Fruit fly (Drosophila melanogaster) whole organism, embryonic: ENCODE measurements around the gene Glys.
A peak's percentile ranks its signal among the peaks of the same experiment; 100 is the strongest.

ENCODE experiments used
- Asciz ChIP-seq: fragments of 200-800 bp; sonication (Bioruptor generic); optimal IDR thresholded peaks from 2 replicates; lab custom pipeline; 2017; ENCODE audit warnings: missing biosample characterization, mild to moderate bottlenecking, missing genetic modification characterization, missing genetic modification reagents
- CG10267 ChIP-seq: fragments of 200-800 bp; sonication (Bioruptor generic); optimal IDR thresholded peaks from 2 replicates; lab custom pipeline; 2018; ENCODE audit warnings: missing biosample characterization, mild to moderate bottlenecking, missing genetic modification characterization, moderate library complexity
- CG10462 ChIP-seq: fragments of 200-800 bp; sonication (Bioruptor generic); optimal IDR thresholded peaks from 2 replicates; lab custom pipeline; 2016; ENCODE audit warnings: missing biosample characterization, missing genetic modification characterization
- CG11093 ChIP-seq: fragments of 200-800 bp; sonication (Bioruptor generic); IDR thresholded peaks from 3 replicates; pipeline ENCODE4 v1.3.6; 2022; ENCODE audit warnings: missing biosample characterization, missing genetic modification characterization
- CG11696 ChIP-seq: fragments of 200-800 bp; sonication (Bioruptor generic); IDR thresholded peaks from 2 replicates; pipeline ENCODE4 v1.3.6; 2022; ENCODE audit warnings: missing biosample characterization, missing genetic modification characterization
- CG12071 ChIP-seq: fragments of 200-800 bp; sonication (Bioruptor generic); optimal IDR thresholded peaks from 3 replicates; lab custom pipeline; 2018; ENCODE audit warnings: missing biosample characterization, mild to moderate bottlenecking, missing genetic modification characterization
- CG12104 ChIP-seq: fragments of 200-800 bp; sonication (Bioruptor generic); optimal IDR thresholded peaks from 3 replicates; lab custom pipeline; 2016; ENCODE audit warnings: missing biosample characterization, missing genetic modification characterization
- CG14014 ChIP-seq: fragments of 200-800 bp; sonication (Bioruptor generic); IDR thresholded peaks from 2 replicates; pipeline ENCODE4 v1.3.6; 2022; ENCODE audit warnings: missing biosample characterization, missing genetic modification characterization
- CG2202 ChIP-seq: fragments of 200-800 bp; sonication (Bioruptor generic); optimal IDR thresholded peaks from 2 replicates; lab custom pipeline; 2018; ENCODE audit warnings: missing biosample characterization, mild to moderate bottlenecking, missing genetic modification characterization
- CG3065 ChIP-seq: fragments of 200-800 bp; sonication (Bioruptor generic); optimal IDR thresholded peaks from 2 replicates; lab custom pipeline; 2016; ENCODE audit warnings: missing biosample characterization, missing genetic modification characterization
- CG33557 ChIP-seq: fragments of 200-800 bp; sonication (Bioruptor generic); optimal IDR thresholded peaks from 2 replicates; lab custom pipeline; 2019; ENCODE audit warnings: missing biosample characterization, mild to moderate bottlenecking, missing genetic modification characterization, moderate library complexity
- CG4328 ChIP-seq: fragments of 200-800 bp; sonication (Bioruptor generic); optimal IDR thresholded peaks from 3 replicates; lab custom pipeline; 2017; ENCODE audit warnings: missing biosample characterization, missing genetic modification reagents, missing genetic modification characterization
- CG4360 ChIP-seq: fragments of 200-800 bp; sonication (Bioruptor generic); IDR thresholded peaks from 2 replicates; pipeline ENCODE4 v1.3.6; 2022; ENCODE audit warnings: missing biosample characterization, missing genetic modification characterization
- CG6254 ChIP-seq: fragments of 200-800 bp; sonication (Bioruptor generic); optimal IDR thresholded peaks from 3 replicates; lab custom pipeline; 2017; ENCODE audit warnings: mild to moderate bottlenecking, missing biosample characterization, missing genetic modification reagents, missing genetic modification characterization
- CG8765 ChIP-seq: fragments of 200-800 bp; sonication (Bioruptor generic); IDR thresholded peaks from 2 replicates; pipeline ENCODE4 v1.3.6; 2022; ENCODE audit warnings: missing biosample characterization, missing genetic modification characterization
- CG9727 ChIP-seq: fragments of 200-800 bp; sonication (Bioruptor generic); optimal IDR thresholded peaks from 3 replicates; lab custom pipeline; 2017; ENCODE audit warnings: missing biosample characterization, mild to moderate bottlenecking, missing genetic modification characterization
- CG9797 ChIP-seq: fragments of 200-800 bp; sonication (Bioruptor generic); optimal IDR thresholded peaks from 3 replicates; lab custom pipeline; 2018; ENCODE audit warnings: missing biosample characterization, mild to moderate bottlenecking, missing genetic modification characterization
- CrebB ChIP-seq: fragments of 200-800 bp; sonication (Bioruptor generic); optimal IDR thresholded peaks from 3 replicates; lab custom pipeline; 2018; ENCODE audit warnings: missing biosample characterization, mild to moderate bottlenecking, missing genetic modification characterization
- Dad ChIP-seq: fragments of 200-800 bp; sonication (Bioruptor generic); optimal IDR thresholded peaks from 3 replicates; lab custom pipeline; 2016; ENCODE audit warnings: missing biosample characterization, missing genetic modification characterization
- Dip3 ChIP-seq: fragments of 200-800 bp; sonication (Bioruptor generic); optimal IDR thresholded peaks from 3 replicates; lab custom pipeline; 2016; ENCODE audit warnings: missing biosample characterization, missing genetic modification characterization
- Ets65A ChIP-seq: fragments of 200-800 bp; sonication (Bioruptor generic); peaks from one replicate; lab custom pipeline; 2016; ENCODE audit warnings: missing biosample characterization, missing genetic modification characterization
- Gsc ChIP-seq: fragments of 200-800 bp; sonication (Bioruptor generic); IDR thresholded peaks from 2 replicates; pipeline ENCODE4 v1.3.6; 2022; ENCODE audit warnings: missing biosample characterization, missing genetic modification characterization
- HLHmδ ChIP-seq: fragments of 200-800 bp; sonication (Bioruptor generic); optimal IDR thresholded peaks from 2 replicates; lab custom pipeline; 2018; ENCODE audit warnings: missing biosample characterization, mild to moderate bottlenecking, missing genetic modification characterization, moderate library complexity
- HmgD ChIP-seq: fragments of 200-800 bp; sonication (Bioruptor generic); optimal IDR thresholded peaks from 3 replicates; lab custom pipeline; 2016; ENCODE audit warnings: missing biosample characterization, missing genetic modification characterization
- Jarid2 ChIP-seq: fragments of 200-800 bp; sonication (Bioruptor generic); optimal IDR thresholded peaks from 3 replicates; lab custom pipeline; 2017; ENCODE audit warnings: mild to moderate bottlenecking, missing biosample characterization, missing genetic modification reagents, missing genetic modification characterization
- Oaz ChIP-seq: fragments of 200-800 bp; sonication (Bioruptor generic); IDR thresholded peaks from 2 replicates; pipeline ENCODE4 v1.3.6; 2022; ENCODE audit warnings: missing biosample characterization, missing genetic modification characterization
- Ravus ChIP-seq: fragments of 200-800 bp; sonication (Bioruptor generic); IDR thresholded peaks from 2 replicates; pipeline ENCODE4 v1.3.6; 2022; ENCODE audit warnings: missing biosample characterization, missing genetic modification characterization
- ac ChIP-seq: fragments of 200-800 bp; sonication (Bioruptor generic); optimal IDR thresholded peaks from 3 replicates; lab custom pipeline; 2017; ENCODE audit warnings: missing biosample characterization, mild to moderate bottlenecking, missing genetic modification characterization
- amos ChIP-seq: fragments of 200-800 bp; sonication (Bioruptor generic); IDR thresholded peaks from 2 replicates; pipeline ENCODE4 v1.3.6; 2022; ENCODE audit warnings: missing biosample characterization, missing genetic modification characterization; ENCODE audit not compliant: partially characterized antibody
- aop ChIP-seq: fragments of 200-800 bp; sonication (Bioruptor generic); IDR thresholded peaks from 2 replicates; pipeline ENCODE4 v1.3.6; 2022; ENCODE audit warnings: missing biosample characterization, missing genetic modification characterization
- bab2 ChIP-seq: fragments of 200-800 bp; sonication (Bioruptor generic); optimal IDR thresholded peaks from 2 replicates; lab custom pipeline; 2016; ENCODE audit warnings: missing biosample characterization, missing genetic modification characterization
- bcd ChIP-seq: fragments of 200-800 bp; sonication (Bioruptor generic); optimal IDR thresholded peaks from 2 replicates; lab custom pipeline; 2017; ENCODE audit warnings: missing biosample characterization, mild to moderate bottlenecking, missing genetic modification characterization
- btn ChIP-seq: fragments of 200-800 bp; sonication (Bioruptor generic); optimal IDR thresholded peaks from 2 replicates; lab custom pipeline; 2016; ENCODE audit warnings: missing biosample characterization, missing genetic modification characterization
- cas ChIP-seq: fragments of 200-800 bp; sonication (Bioruptor generic); IDR thresholded peaks from 2 replicates; pipeline ENCODE4 v1.3.6; 2022; ENCODE audit warnings: missing biosample characterization, missing genetic modification characterization
- cg ChIP-seq: fragments of 200-800 bp; sonication (Bioruptor generic); optimal IDR thresholded peaks from 3 replicates; lab custom pipeline; 2019; ENCODE audit warnings: missing biosample characterization, mild to moderate bottlenecking, missing genetic modification characterization, moderate library complexity
- gcm ChIP-seq: fragments of 200-800 bp; sonication (Bioruptor generic); optimal IDR thresholded peaks from 2 replicates; lab custom pipeline; 2019; ENCODE audit warnings: missing biosample characterization, mild to moderate bottlenecking, missing genetic modification characterization, moderate library complexity
- gro ChIP-seq: fragments of 200-800 bp; sonication (Bioruptor generic); optimal IDR thresholded peaks from 2 replicates; lab custom pipeline; 2016; ENCODE audit warnings: missing biosample characterization, missing genetic modification characterization
- her ChIP-seq: fragments of 200-800 bp; sonication (Bioruptor generic); optimal IDR thresholded peaks from 2 replicates; lab custom pipeline; 2016; ENCODE audit warnings: missing biosample characterization, missing genetic modification characterization
- insv ChIP-seq, 2 experiments: fragments of 200-800 bp; sonication (Bioruptor generic); optimal IDR thresholded peaks; 3 replicates each; lab custom pipeline; 2016 to 2018; ENCODE audit warnings: missing biosample characterization in 2 of 2, missing genetic modification characterization in 2 of 2
- mam ChIP-seq: fragments of 200-800 bp; sonication (Bioruptor generic); optimal IDR thresholded peaks from 3 replicates; lab custom pipeline; 2016; ENCODE audit warnings: missing biosample characterization, missing genetic modification characterization
- nmo ChIP-seq: fragments of 200-800 bp; sonication (Bioruptor generic); optimal IDR thresholded peaks from 2 replicates; lab custom pipeline; 2018; ENCODE audit warnings: missing biosample characterization, mild to moderate bottlenecking, missing genetic modification characterization, moderate library complexity
- oc ChIP-seq: fragments of 200-800 bp; sonication (Bioruptor generic); optimal IDR thresholded peaks from 2 replicates; lab custom pipeline; 2018; ENCODE audit warnings: missing biosample characterization, mild to moderate bottlenecking, missing genetic modification characterization, moderate library complexity
- onecut ChIP-seq: fragments of 200-800 bp; sonication (Bioruptor generic); IDR thresholded peaks from 2 replicates; pipeline ENCODE4 v1.3.6; 2022; ENCODE audit warnings: missing biosample characterization, missing genetic modification characterization
- pan ChIP-seq, 4 experiments: fragments of >200 bp in 3 of 4; fragments of 200-800 bp in 1 of 4; sonication (Bioruptor generic) in 1 of 4; optimal IDR thresholded peaks in 3 of 4; IDR thresholded peaks in 1 of 4; 2 replicates each; pipeline versions ENCODE4 v1.3.6 to Lab custom; 2017 to 2022; ENCODE audit warnings: missing biosample characterization in 2 of 4, missing genetic modification characterization in 2 of 4, mixed read lengths in 1 of 4
- psq ChIP-seq: fragments of 200-800 bp; sonication (Bioruptor generic); optimal IDR thresholded peaks from 2 replicates; lab custom pipeline; 2017; ENCODE audit warnings: missing biosample characterization, missing genetic modification characterization
- pum ChIP-seq: fragments of 200-800 bp; sonication (Bioruptor generic); optimal IDR thresholded peaks from 2 replicates; lab custom pipeline; 2016; ENCODE audit warnings: missing biosample characterization, missing genetic modification characterization
- sob ChIP-seq: fragments of 200-800 bp; sonication (Bioruptor generic); IDR thresholded peaks from 2 replicates; pipeline ENCODE4 v1.3.6; 2022; ENCODE audit warnings: missing biosample characterization, missing genetic modification characterization
- tin ChIP-seq: fragments of 200-800 bp; sonication (Bioruptor generic); optimal IDR thresholded peaks from 3 replicates; lab custom pipeline; 2016; ENCODE audit warnings: missing biosample characterization, missing genetic modification characterization
- zfh1 ChIP-seq: fragments of 200-800 bp; sonication (Bioruptor generic); IDR thresholded peaks from 3 replicates; pipeline ENCODE4 v1.3.6; 2022; ENCODE audit warnings: missing biosample characterization, missing genetic modification characterization
- zfh2 ChIP-seq: fragments of 200-800 bp; sonication (Bioruptor generic); optimal IDR thresholded peaks from 2 replicates; lab custom pipeline; 2016; ENCODE audit warnings: missing biosample characterization, missing genetic modification characterization

Gene Glys

DNA sequence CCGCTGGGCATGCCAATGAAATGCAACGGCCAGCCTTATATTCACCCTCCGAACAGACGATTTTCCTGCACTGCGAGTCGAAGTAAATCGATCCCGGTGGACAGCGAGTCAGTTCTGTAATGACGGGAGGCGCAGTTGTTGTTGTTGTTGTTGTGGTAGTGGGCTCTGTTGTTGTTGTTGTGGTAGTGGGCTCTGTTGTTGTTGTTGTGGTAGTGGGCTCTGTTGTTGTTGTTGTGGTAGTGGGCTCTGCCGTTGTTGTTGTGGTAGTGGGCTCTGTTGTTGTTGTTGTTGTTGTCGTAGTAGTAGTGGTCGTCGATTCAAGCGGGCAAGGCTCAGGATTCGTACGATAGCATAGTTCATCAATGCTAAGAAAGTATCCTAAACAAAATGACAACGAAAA, 11.3 kb downstream of the Glys start:
- TF ChIP-seq Ets65A (GFP tag; lab: Kevin White, UChicago) (peak; percentile 33), cas (GFP tag; lab: Robert Waterston, UW) (0 out of 2 replicates have a peak, but pooled peaks have one; percentile 14), cg (GFP tag; lab: Kevin White, UChicago) (peak; percentile 1), amos (GFP tag; lab: Robert Waterston, UW) (no peak), CG4360 (GFP tag; lab: Robert Waterston, UW) (peak; percentile 100), onecut (GFP tag; lab: Robert Waterston, UW) (no peak), CG8765 (peak; percentile 32; the same call in 1 of the 2 replicates)

DNA sequence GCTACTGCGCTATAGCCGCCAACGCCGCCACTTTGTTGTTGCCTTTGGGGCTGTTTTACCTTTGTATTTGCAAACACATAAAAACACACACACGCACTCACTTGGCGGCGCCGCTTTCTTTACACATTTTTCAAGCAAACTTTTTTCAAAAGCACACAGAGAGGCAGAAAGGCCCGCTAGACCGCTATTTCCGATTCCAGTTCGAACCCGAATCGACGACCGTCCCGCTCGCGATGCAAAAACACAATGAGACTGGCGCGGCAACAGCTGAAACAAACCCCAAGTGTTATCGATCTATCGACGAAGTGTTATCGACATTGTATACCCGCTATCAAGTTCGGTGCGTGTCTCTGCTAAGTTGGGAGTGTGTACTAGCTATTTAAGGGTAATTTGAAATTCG, 15.7 kb downstream of the Glys start, which contains the start of gene CG42788:
Gene CG42788 (minus strand): TSS at position 250 of the 400 bp plus-strand sequence.
- TF ChIP-seq CG10462, result peak; percentile 84
- TF ChIP-seq Dad (GFP tag; lab: Kevin White, UChicago), result peak; percentile 85
- TF ChIP-seq bcd (GFP tag; lab: Kevin White, UChicago), result peak; percentile 10
- TF ChIP-seq nmo (GFP tag; lab: Kevin White, UChicago), result peak; percentile 68
- no peak for TF ChIP-seq CG11093 (GFP tag; lab: Robert Waterston, UW)
- peak; percentile 46 for TF ChIP-seq CG33557 (GFP tag; lab: Kevin White, UChicago)
- no peak for TF ChIP-seq Gsc (GFP tag; lab: Robert Waterston, UW)
- peak; percentile 83 for TF ChIP-seq her (GFP tag; lab: Kevin White, UChicago)
- TF ChIP-seq CG4328 (GFP tag; lab: Kevin White, UChicago), result no peak
- no peak for TF ChIP-seq zfh1 (GFP tag; lab: Robert Waterston, UW)
- peak; percentile 68 for TF ChIP-seq CG9727
- no peak for TF ChIP-seq aop (GFP tag; lab: Robert Waterston, UW)
- TF ChIP-seq pum, result no peak
- TF ChIP-seq zfh2 (GFP tag; lab: Kevin White, UChicago), result peak; percentile 41
- peak; percentile 48 for TF ChIP-seq HLHmδ
- TF ChIP-seq CG2202 (tag; lab: Kevin White, UChicago), result peak; percentile 53
- peak; percentile 93 for TF ChIP-seq gro
- no peak for TF ChIP-seq pan (optimal IDR thresholded peaks at IDR 0.05; lab: Kevin White, UChicago)
- no peak for TF ChIP-seq pan (GFP tag; optimal IDR thresholded peaks at IDR 0.05 in 1 of 2, IDR thresholded peaks at IDR 0.05 in 1 of 2)
- TF ChIP-seq CG3065 (GFP tag; lab: Kevin White, UChicago), result peak; percentile 56
- TF ChIP-seq sob, result no peak
- TF ChIP-seq CG6254 (GFP tag; lab: Kevin White, UChicago), result peak; percentile 72
- TF ChIP-seq oc (tag; lab: Kevin White, UChicago), result peak; percentile 32
- peak in 1 of 2 experiments; percentile 88 for TF ChIP-seq insv (GFP tag; optimal IDR thresholded peaks at IDR 0.05; lab: Kevin White, UChicago)
- no peak for TF ChIP-seq tin (GFP tag; lab: Kevin White, UChicago)
- peak; percentile 85 for TF ChIP-seq HmgD (GFP tag; lab: Kevin White, UChicago)
- peak; percentile 89 for TF ChIP-seq CrebB (tag; lab: Kevin White, UChicago)
- TF ChIP-seq Dip3 (GFP tag; lab: Kevin White, UChicago), result peak; percentile 60
- peak; percentile 46 for TF ChIP-seq ac (GFP tag; lab: Kevin White, UChicago)
- TF ChIP-seq CG10267 (tag; lab: Kevin White, UChicago), result peak; percentile 43
- TF ChIP-seq mam (GFP tag; lab: Kevin White, UChicago), result peak; percentile 53
- TF ChIP-seq Jarid2 (GFP tag; lab: Kevin White, UChicago), result peak; percentile 95
- TF ChIP-seq gcm (GFP tag; lab: Kevin White, UChicago), result peak; percentile 77
- peak; percentile 40 for TF ChIP-seq CG9797 (GFP tag; lab: Kevin White, UChicago)
- peak; percentile 9 for TF ChIP-seq Asciz (GFP tag; lab: Kevin White, UChicago)
- peak; percentile 29 for TF ChIP-seq bab2
- no peak for TF ChIP-seq CG14014 (GFP tag; lab: Robert Waterston, UW)
- peak; percentile 9 for TF ChIP-seq CG12104 (GFP tag; lab: Kevin White, UChicago)
- no peak for TF ChIP-seq Ravus (GFP tag; lab: Robert Waterston, UW)
- no peak for TF ChIP-seq Oaz
- TF ChIP-seq psq, result no peak
- peak; percentile 61 for TF ChIP-seq CG12071 (GFP tag; lab: Kevin White, UChicago)
- TF ChIP-seq CG11696 (GFP tag; lab: Robert Waterston, UW), result no peak
- peak; percentile 38 for TF ChIP-seq btn
